Fruit fly (Drosophila melanogaster): ENCODE results near the gene CG33272.
A peak's percentile ranks its signal among the peaks of the same experiment; 100 is the strongest.

Gene CG33272

DNA sequence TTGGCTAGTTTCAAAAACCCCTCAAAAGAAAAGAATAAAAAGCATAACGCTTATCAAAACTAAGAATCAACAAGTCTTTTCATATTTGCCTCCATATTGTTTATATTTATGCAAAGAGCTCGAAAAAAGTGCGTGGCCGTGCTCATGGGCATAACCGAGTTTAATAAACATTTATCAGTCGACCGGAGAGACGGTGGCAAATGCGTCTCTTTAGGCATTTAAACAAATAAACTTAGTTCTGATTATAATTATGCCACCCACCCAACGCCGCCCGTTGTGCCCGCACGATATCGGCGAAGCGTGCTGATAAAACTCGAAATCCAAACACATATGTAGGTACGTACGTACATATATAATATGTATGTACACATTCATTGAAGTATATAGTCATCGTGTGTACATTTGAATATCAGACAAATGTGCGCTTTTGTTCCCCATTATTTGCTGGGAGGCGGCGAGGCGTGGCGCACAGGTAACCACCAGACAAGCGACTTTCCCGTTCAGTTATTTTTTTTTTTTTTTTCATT, 18.1 kb upstream of the CG33272 start (continued):
- no peak for TF ChIP-seq TFAM (GFP tag; optimal IDR thresholded peaks at IDR 0.05)
- no peak for TF ChIP-seq CG16813 (GFP tag; IDR thresholded peaks at IDR 0.05; ENCODE audit: partially characterized antibody)
- no peak for TF ChIP-seq NFAT (GFP tag; IDR thresholded peaks at IDR 0.05)
- TF ChIP-seq lab (GFP tag; optimal IDR thresholded peaks at IDR 0.05): peak; percentile 73
- peak; percentile 39 for TF ChIP-seq fd3F (GFP tag; optimal IDR thresholded peaks at IDR 0.05)
- TF ChIP-seq CG5245 (GFP tag; optimal IDR thresholded peaks at IDR 0.05): no peak
- TF ChIP-seq CG12219 (GFP tag; optimal IDR thresholded peaks at IDR 0.05): no peak
- no peak for TF ChIP-seq Dp (GFP tag; optimal IDR thresholded peaks at IDR 0.05)
- no peak for TF ChIP-seq CG16815 (GFP tag; optimal IDR thresholded peaks at IDR 0.05)
- peak; percentile 37 for TF ChIP-seq CG10209 (GFP tag; optimal IDR thresholded peaks at IDR 0.05)
- TF ChIP-seq CG6272 (GFP tag; IDR thresholded peaks at IDR 0.05): no peak
- no peak for TF ChIP-seq CG33213 (GFP tag; optimal IDR thresholded peaks at IDR 0.05)
- TF ChIP-seq CG3163 (GFP tag; optimal IDR thresholded peaks at IDR 0.05): no peak
- peak; percentile 13 for TF ChIP-seq CG17359 (tag; optimal IDR thresholded peaks at IDR 0.05)
- TF ChIP-seq cad (GFP tag; optimal IDR thresholded peaks at IDR 0.05): no peak
- TF ChIP-seq CG18011 (GFP tag; optimal IDR thresholded peaks at IDR 0.05): no peak
- TF ChIP-seq org-1 (GFP tag; optimal IDR thresholded peaks at IDR 0.05): no peak
- no peak for TF ChIP-seq pho (GFP tag; optimal IDR thresholded peaks at IDR 0.05)
- TF ChIP-seq Taf1 (GFP tag; IDR thresholded peaks at IDR 0.05): no peak
- peak; percentile 65 for TF ChIP-seq CG2678 (tag; optimal IDR thresholded peaks at IDR 0.05)
- peak; percentile 14 for TF ChIP-seq CG13424 (tag; optimal IDR thresholded peaks at IDR 0.05)
- TF ChIP-seq corto (GFP tag; optimal IDR thresholded peaks at IDR 0.05): no peak
- TF ChIP-seq CG12942 (GFP tag; optimal IDR thresholded peaks at IDR 0.05): no peak
- TF ChIP-seq CG11085 (GFP tag; IDR thresholded peaks at IDR 0.05): no peak
- TF ChIP-seq CG6791 (GFP tag; IDR thresholded peaks at IDR 0.05; ENCODE audit: partially characterized antibody): no peak
- no peak for TF ChIP-seq CG11456 (GFP tag; IDR thresholded peaks at IDR 0.05)
- no peak for TF ChIP-seq CG10959 (GFP tag; IDR thresholded peaks at IDR 0.05)
- no peak for TF ChIP-seq Awh (GFP tag; IDR thresholded peaks at IDR 0.05)
- no peak for TF ChIP-seq insv (GFP tag; optimal IDR thresholded peaks at IDR 0.05)
- no peak for TF ChIP-seq unpg (GFP tag; optimal IDR thresholded peaks at IDR 0.05)
- TF ChIP-seq D (optimal IDR thresholded peaks at IDR 0.05): no peak
- TF ChIP-seq D (GFP tag; optimal IDR thresholded peaks at IDR 0.05): no peak
- TF ChIP-seq sisA (GFP tag; IDR thresholded peaks at IDR 0.05): no peak
- no peak for TF ChIP-seq ham (GFP tag; IDR thresholded peaks at IDR 0.05)
- no peak for TF ChIP-seq NfI (GFP tag; optimal IDR thresholded peaks at IDR 0.05)
- TF ChIP-seq hth (optimal IDR thresholded peaks at IDR 0.05): no peak
- no peak for TF ChIP-seq otp (GFP tag; IDR thresholded peaks at IDR 0.05)
- TF ChIP-seq Fer3 (tag; optimal IDR thresholded peaks at IDR 0.05): peak; percentile 33
- no peak for TF ChIP-seq CG31441 (GFP tag; IDR thresholded peaks at IDR 0.05)
- TF ChIP-seq CG8359 (GFP tag; optimal IDR thresholded peaks at IDR 0.05; ENCODE audit: borderline replicate concordance): no peak
- TF ChIP-seq Ets97D (GFP tag; optimal IDR thresholded peaks at IDR 0.05): no peak
- TF ChIP-seq Rfx (GFP tag; IDR thresholded peaks at IDR 0.05): peak; percentile 39; the same call in 1 of the 2 replicates
- peak; percentile 23 for TF ChIP-seq nau (GFP tag; optimal IDR thresholded peaks at IDR 0.05)
- TF ChIP-seq CG13624 (GFP tag; optimal IDR thresholded peaks at IDR 0.05): peak; percentile 15
- TF ChIP-seq crp (GFP tag; optimal IDR thresholded peaks at IDR 0.05): no peak
- TF ChIP-seq exex (tag; optimal IDR thresholded peaks at IDR 0.05): peak; percentile 73
- TF ChIP-seq trh (GFP tag; optimal IDR thresholded peaks at IDR 0.05): no peak
- no peak for TF ChIP-seq gfzf (GFP tag; optimal IDR thresholded peaks at IDR 0.05)
- TF ChIP-seq Fer1 (GFP tag; optimal IDR thresholded peaks at IDR 0.05): peak; percentile 77
- no peak for TF ChIP-seq fu2 (GFP tag; optimal IDR thresholded peaks at IDR 0.05)
- peak; percentile 17 for TF ChIP-seq MTF-1 (GFP tag; optimal IDR thresholded peaks at IDR 0.05; ENCODE audit: borderline replicate concordance)
